Worm (Caenorhabditis elegans) whole organism, midembryonic: ENCODE data around the gene fmo-5.

Source experiments
- cog-1 ChIP-seq: sonication (generic microtip); optimal IDR thresholded peaks from 2 replicates; lab custom pipeline; 2016; ENCODE audit warnings: missing genetic modification characterization, missing compliant biosample characterization
- med-1 ChIP-seq: sonication (generic microtip); optimal IDR thresholded peaks from 2 replicates; lab custom pipeline; 2017; ENCODE audit warnings: missing genetic modification characterization, mild to moderate bottlenecking, missing compliant biosample characterization, antibody characterized with exemption, missing genetic modification reagents; ENCODE audit not compliant: insufficient read depth

DNA sequence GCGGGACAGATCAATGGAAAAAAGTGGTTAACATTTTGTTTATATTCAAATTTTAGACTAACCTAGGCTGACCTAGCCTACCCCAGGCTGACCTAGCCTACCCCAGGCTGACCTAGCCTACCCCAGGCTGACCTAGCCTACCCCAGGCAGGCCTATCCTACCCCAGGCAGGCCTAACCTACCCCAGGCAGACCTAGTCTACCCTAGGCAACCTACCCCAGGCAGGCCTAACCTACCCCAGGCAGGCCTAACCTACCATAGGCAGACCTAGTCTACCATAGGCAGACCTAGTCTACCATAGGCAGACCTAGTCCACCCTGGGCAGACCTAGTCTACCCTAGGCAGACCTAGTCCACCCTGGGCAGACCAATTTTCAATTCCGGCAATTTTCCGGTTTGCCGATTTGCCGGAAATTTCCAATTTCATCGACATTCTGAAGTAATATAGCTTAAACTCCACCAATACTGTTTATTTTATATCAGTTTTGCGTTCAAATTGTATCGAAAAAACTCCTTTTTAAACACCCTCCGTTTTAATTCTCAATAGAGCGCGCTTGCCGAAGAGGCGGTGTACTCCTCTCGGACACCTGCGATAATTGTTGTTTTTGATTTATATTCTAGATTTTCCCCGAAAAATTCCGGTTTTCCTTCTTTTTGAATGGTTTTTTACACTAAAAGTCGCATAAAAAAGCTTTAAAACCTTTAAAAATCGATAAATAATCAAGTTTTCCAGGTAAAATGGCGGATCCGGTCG is 943 bp upstream of the fmo-5 start, which contains the start of gene trm-2A:
- TF ChIP-seq med-1 = no peak
- no peak for TF ChIP-seq cog-1
